Worm (Caenorhabditis elegans) whole organism, young adult: Measurements from ENCODE around the gene fipr-21.
"Not testable (repeated sequence)": the region's sequence is repeated elsewhere in the genome, so short reads cannot be mapped to it uniquely, and the experiment has no call there.

Experiments
- F10E7.11 ChIP-seq: sonication (generic microtip); optimal IDR thresholded peaks from 2 replicates; lab custom pipeline; 2017; ENCODE audit warnings: mild to moderate bottlenecking, missing genetic modification characterization, moderate library complexity, missing compliant biosample characterization
- hrde-1 ChIP-seq: sonication (generic microtip); optimal IDR thresholded peaks from 2 replicates; lab custom pipeline; 2016; ENCODE audit warnings: missing genetic modification characterization, mild to moderate bottlenecking, missing compliant biosample characterization, moderate library complexity, missing genotype, missing genetic modification reagents, borderline replicate concordance
- hsf-1 ChIP-seq: fragments of 200-800 bp; sonication (Bioruptor generic); IDR thresholded peaks from 2 replicates; pipeline ENCODE4 v1.3.6; 2022; ENCODE audit warnings: missing genetic modification reagents, missing genetic modification characterization, missing compliant biosample characterization
- lsl-1 ChIP-seq: fragments of 200-800 bp; sonication (Bioruptor generic); optimal IDR thresholded peaks from 2 replicates; lab custom pipeline; 2018; ENCODE audit warnings: mild to moderate bottlenecking, missing genetic modification characterization, moderate library complexity, missing compliant biosample characterization
- nfyb-1 ChIP-seq: fragments of 200-800 bp; sonication (Bioruptor generic); IDR thresholded peaks from 2 replicates; pipeline ENCODE4 v1.3.6; 2022; ENCODE audit warnings: missing genetic modification reagents, missing genetic modification characterization, missing compliant biosample characterization
- somi-1 ChIP-seq: fragments of 200-800 bp; sonication (Bioruptor generic); optimal IDR thresholded peaks from 2 replicates; lab custom pipeline; 2018; ENCODE audit warnings: mild to moderate bottlenecking, missing genetic modification characterization, missing compliant biosample characterization
- unc-130 ChIP-seq: sonication (generic microtip); optimal IDR thresholded peaks from 2 replicates; lab custom pipeline; 2016; ENCODE audit warnings: missing genetic modification reagents, missing genetic modification characterization, missing compliant biosample characterization

DNA sequence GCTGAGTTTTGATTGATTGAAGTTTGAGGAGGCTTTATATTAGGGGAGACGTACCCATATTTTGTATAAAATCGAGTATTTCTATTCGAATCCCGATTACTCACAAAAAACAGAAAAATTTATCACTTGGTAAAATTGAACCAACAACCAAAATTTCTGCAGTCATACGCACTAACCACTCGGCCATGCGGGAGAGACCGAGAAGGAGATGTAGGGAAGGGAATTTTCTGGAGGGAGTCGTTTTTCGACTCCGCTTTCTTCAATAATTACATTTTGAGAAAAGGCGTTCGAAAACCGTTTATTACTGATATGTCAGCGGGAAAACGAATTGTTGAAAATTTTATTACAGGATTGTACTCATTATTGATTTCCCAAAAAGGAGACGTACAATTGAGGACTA is 5.4 kb upstream of the fipr-21 start:
- TF ChIP-seq lsl-1 (GFP tag; lab: Kevin White, UChicago); unc-130 (GFP tag; lab: Kevin White, UChicago); hrde-1 (tag; lab: Kevin White, UChicago); somi-1; hsf-1 (GFP tag; lab: Robert Waterston, UW); F10E7.11; nfyb-1 (GFP tag; lab: Robert Waterston, UW): not testable (repeated sequence)
